Fruit fly (Drosophila melanogaster): ENCODE results near the gene SNF4Agamma.
A peak's percentile ranks its signal among the peaks of the same experiment; 100 is the strongest.

DNA sequence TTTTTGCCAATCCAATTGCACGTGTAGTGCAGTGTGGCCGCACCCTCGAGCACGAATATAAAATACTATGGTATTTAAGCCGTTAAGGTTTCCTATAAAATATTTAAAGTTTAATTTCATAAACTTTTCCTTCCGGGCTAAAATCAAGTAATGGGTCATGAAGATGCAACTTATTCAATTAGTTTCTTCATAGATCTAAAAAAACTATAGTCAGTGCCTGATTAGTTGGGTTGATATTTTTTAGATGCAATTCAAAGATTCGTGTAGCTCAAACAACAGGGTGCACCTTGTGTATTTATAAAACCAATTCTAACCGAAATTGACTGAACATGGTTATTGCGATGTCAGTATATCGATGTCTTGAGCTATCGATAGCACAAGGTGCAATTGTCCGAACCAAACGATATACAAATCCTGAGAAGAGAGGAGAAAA is 78.2 kb downstream of the SNF4Agamma start, which contains the start of the genes Smyd5 and Oga:
- TF ChIP-seq pan (optimal IDR thresholded peaks at IDR 0.05), result no peak
- peak in 1 of 2 experiments; percentile 44 for TF ChIP-seq pan (GFP tag; optimal IDR thresholded peaks at IDR 0.05 in 1 of 2, IDR thresholded peaks at IDR 0.05 in 1 of 2)
- TF ChIP-seq CG10543 (GFP tag; optimal IDR thresholded peaks at IDR 0.05), result no peak
- no peak for TF ChIP-seq MTF-1 (GFP tag; optimal IDR thresholded peaks at IDR 0.05; ENCODE audit: borderline replicate concordance)
